Fruit fly (Drosophila melanogaster): ENCODE results near the gene CG14455.

Gene CG14455

DNA sequence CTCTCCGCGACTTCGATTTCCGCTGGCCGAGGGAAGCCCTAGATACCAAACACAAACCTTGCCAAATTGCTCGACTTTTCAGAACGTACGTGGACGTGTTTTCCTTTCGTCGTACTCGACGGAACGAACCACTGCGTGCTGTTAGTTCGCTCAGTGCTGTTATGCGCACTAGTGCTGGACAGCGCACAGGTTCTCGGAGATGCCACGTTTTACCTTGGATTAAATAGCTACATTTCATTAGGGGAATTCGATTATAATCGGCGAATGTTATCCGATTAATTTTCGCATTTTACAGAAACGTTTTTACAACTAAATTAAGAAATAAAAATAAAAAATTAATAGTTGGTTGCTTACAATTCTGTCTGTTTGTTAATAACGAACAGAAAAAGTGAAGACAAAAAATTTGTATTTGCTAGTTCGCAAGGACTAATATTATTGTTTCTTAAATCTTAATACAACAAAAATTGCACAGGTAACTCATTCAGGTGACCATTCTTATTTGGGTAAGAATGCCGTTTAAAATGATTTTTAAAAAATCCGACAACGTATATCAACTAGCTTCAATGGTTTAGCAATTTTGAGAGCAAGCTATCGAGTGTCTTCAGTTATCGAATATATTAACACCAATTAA lies 30.4 kb upstream of the CG14455 start, which contains the start of the genes ArfGAP3 and CG32452 (continued):
- TF ChIP-seq Med (GFP tag) (peak; percentile 92), pan (optimal IDR thresholded peaks at IDR 0.05) (no peak), pan (GFP tag; optimal IDR thresholded peaks at IDR 0.05 in 1 of 2, IDR thresholded peaks at IDR 0.05 in 1 of 2) (peak in 1 of 2 experiments; percentile 79), esg (GFP tag; conservative IDR thresholded peaks at IDR 0.05) (peak; percentile 51; the same call in 1 of the 2 replicates), CG10979 (tag; optimal IDR thresholded peaks at IDR 0.05) (peak; percentile 62), CG4820 (GFP tag; optimal IDR thresholded peaks at IDR 0.05) (peak; percentile 67), CG6854 (GFP tag; optimal IDR thresholded peaks at IDR 0.05) (no peak), tup (GFP tag; optimal IDR thresholded peaks at IDR 0.05) (no peak), Ets97D (GFP tag; optimal IDR thresholded peaks at IDR 0.05) (peak; percentile 66), hb (GFP tag; IDR thresholded peaks at IDR 0.05; ENCODE audit: partially characterized antibody) (no peak), org-1 (GFP tag; optimal IDR thresholded peaks at IDR 0.05) (no peak), CG13296 (GFP tag; optimal IDR thresholded peaks at IDR 0.05) (peak; percentile 68), CG9437 (GFP tag; optimal IDR thresholded peaks at IDR 0.05) (peak; percentile 81), CG7357 (GFP tag; IDR thresholded peaks at IDR 0.05) (peak; percentile 53; the same call in 1 of the 3 replicates), ham (GFP tag; IDR thresholded peaks at IDR 0.05) (peak; percentile 43; the same call in 1 of the 2 replicates), tx (GFP tag; optimal IDR thresholded peaks at IDR 0.05) (peak; percentile 53), MBD-R2 (GFP tag; IDR thresholded peaks at IDR 0.05) (peak; percentile 22), CG32532 (GFP tag; IDR thresholded peaks at IDR 0.05) (peak; percentile 82), CG32772 (GFP tag; IDR thresholded peaks at IDR 0.05) (0 out of 2 replicates have a peak, but pooled peaks have one; percentile 41), CG16815 (GFP tag; optimal IDR thresholded peaks at IDR 0.05) (peak; percentile 51), CG1603 (tag; optimal IDR thresholded peaks at IDR 0.05) (peak; percentile 51), corto (GFP tag; optimal IDR thresholded peaks at IDR 0.05) (no peak), CG32767 (GFP tag; IDR thresholded peaks at IDR 0.05) (peak; percentile 66; the same call in 1 of the 2 replicates), HmgD (GFP tag; optimal IDR thresholded peaks at IDR 0.05) (peak; percentile 41), CG15696 (tag; optimal IDR thresholded peaks at IDR 0.05) (peak; percentile 73), eve (GFP tag; optimal IDR thresholded peaks at IDR 0.05) (no peak), sob (GFP tag; IDR thresholded peaks at IDR 0.05) (peak; percentile 73), Hand (GFP tag; optimal IDR thresholded peaks at IDR 0.05) (no peak), p53 (GFP tag; optimal IDR thresholded peaks at IDR 0.05) (peak; percentile 46), pb (GFP tag; optimal IDR thresholded peaks at IDR 0.05) (no peak), CG6689 (GFP tag; IDR thresholded peaks at IDR 0.05) (peak; percentile 76), sqz (GFP tag; optimal IDR thresholded peaks at IDR 0.05) (no peak), HLH4C (GFP tag; IDR thresholded peaks at IDR 0.05; ENCODE audit: partially characterized antibody) (peak; percentile 51), slbo (GFP tag; IDR thresholded peaks at IDR 0.05) (peak; percentile 77), Drgx (GFP tag; IDR thresholded peaks at IDR 0.05) (peak; percentile 59), btn (GFP tag; optimal IDR thresholded peaks at IDR 0.05) (no peak), TFAM (GFP tag; optimal IDR thresholded peaks at IDR 0.05) (no peak), E2f1 (GFP tag; IDR thresholded peaks at IDR 0.05) (peak; percentile 31; the same call in 1 of the 2 replicates), Kr (GFP tag; optimal IDR thresholded peaks at IDR 0.05) (no peak), gce (GFP tag; IDR thresholded peaks at IDR 0.05) (peak; percentile 40; the same call in 1 of the 3 replicates), CG5953 (GFP tag; IDR thresholded peaks at IDR 0.05) (no peak), Awh (GFP tag; IDR thresholded peaks at IDR 0.05) (no peak; the same call in 1 of the 2 replicates), wor (GFP tag; IDR thresholded peaks at IDR 0.05) (peak; percentile 52), CG1832 (GFP tag; optimal IDR thresholded peaks at IDR 0.05) (no peak), Atf-2 (GFP tag; optimal IDR thresholded peaks at IDR 0.05) (no peak), Deaf1 (tag; optimal IDR thresholded peaks at IDR 0.05) (peak; percentile 76), ara (GFP tag; IDR thresholded peaks at IDR 0.05) (peak; percentile 53), Scr (GFP tag; IDR thresholded peaks at IDR 0.05; ENCODE audit: partially characterized antibody) (peak; percentile 75), pita (GFP tag; optimal IDR thresholded peaks at IDR 0.05) (no peak), wek (GFP tag; optimal IDR thresholded peaks at IDR 0.05) (peak; percentile 96), CG9215 (GFP tag; IDR thresholded peaks at IDR 0.05) (peak; percentile 67)
